Fruit fly (Drosophila melanogaster) whole organism, embryonic: ENCODE measurements around the gene klg.
A peak's percentile ranks its signal among the peaks of the same experiment; 100 is the strongest.

Experiments used
- CG10431 ChIP-seq: fragments of 200-800 bp; sonication (Bioruptor generic); optimal IDR thresholded peaks from 3 replicates; lab custom pipeline; 2018; ENCODE audit warnings: missing biosample characterization, mild to moderate bottlenecking, missing genetic modification characterization
- CG11456 ChIP-seq: fragments of 200-800 bp; sonication (Bioruptor generic); IDR thresholded peaks from 3 replicates; pipeline ENCODE4 v1.3.6; 2022; ENCODE audit warnings: missing biosample characterization, missing genetic modification characterization
- CG12744 ChIP-seq: fragments of 200-800 bp; sonication (Bioruptor generic); optimal IDR thresholded peaks from 2 replicates; lab custom pipeline; 2016; ENCODE audit warnings: missing biosample characterization, missing genetic modification characterization
- CG15269 ChIP-seq: fragments of 200-800 bp; sonication (Bioruptor generic); optimal IDR thresholded peaks from 2 replicates; lab custom pipeline; 2018; ENCODE audit warnings: missing biosample characterization, mild to moderate bottlenecking, missing genetic modification characterization, moderate library complexity
- CG15514 ChIP-seq: fragments of 200-800 bp; sonication (Bioruptor generic); optimal IDR thresholded peaks from 3 replicates; lab custom pipeline; 2017; ENCODE audit warnings: missing biosample characterization, missing genetic modification characterization, mild to moderate bottlenecking, moderate library complexity, missing genetic modification reagents
- CG15696 ChIP-seq: fragments of 200-800 bp; sonication (Bioruptor generic); optimal IDR thresholded peaks from 2 replicates; lab custom pipeline; 2019; ENCODE audit warnings: missing biosample characterization, mild to moderate bottlenecking, missing genetic modification characterization, moderate library complexity
- CG31388 ChIP-seq: fragments of 200-800 bp; sonication (Bioruptor generic); optimal IDR thresholded peaks from 2 replicates; lab custom pipeline; 2016; ENCODE audit warnings: missing biosample characterization, missing genetic modification characterization
- CG3847 ChIP-seq: fragments of 200-800 bp; sonication (Bioruptor generic); IDR thresholded peaks from 2 replicates; pipeline ENCODE4 v1.3.6; 2022; ENCODE audit warnings: missing biosample characterization, missing genetic modification characterization
- CG3995 ChIP-seq: fragments of 200-800 bp; sonication (Bioruptor generic); optimal IDR thresholded peaks from 3 replicates; lab custom pipeline; 2016; ENCODE audit warnings: missing biosample characterization, missing genetic modification characterization
- CG4617 ChIP-seq: fragments of 200-800 bp; sonication (Bioruptor generic); optimal IDR thresholded peaks from 3 replicates; lab custom pipeline; 2016; ENCODE audit warnings: missing biosample characterization, missing genetic modification characterization, borderline replicate concordance
- CG8281 ChIP-seq: fragments of 200-800 bp; sonication (Bioruptor generic); optimal IDR thresholded peaks from 2 replicates; lab custom pipeline; 2018; ENCODE audit warnings: missing biosample characterization, mild to moderate bottlenecking, missing genetic modification characterization, moderate library complexity
- CG8290 ChIP-seq, 3 experiments: fragments of 200-800 bp; sonication (Bioruptor generic); optimal IDR thresholded peaks; 2 replicates each; lab custom pipeline; 2016 to 2019; ENCODE audit warnings: missing biosample characterization in 3 of 3, missing genetic modification characterization in 3 of 3, mild to moderate bottlenecking in 2 of 3, moderate library complexity in 1 of 3
- CHES-1-like ChIP-seq: fragments of 200-800 bp; sonication (Bioruptor generic); optimal IDR thresholded peaks from 2 replicates; lab custom pipeline; 2016; ENCODE audit warnings: missing biosample characterization, missing genetic modification characterization
- Dbx ChIP-seq: fragments of 200-800 bp; sonication (Bioruptor generic); IDR thresholded peaks from 3 replicates; pipeline ENCODE4 v1.3.6; 2022; ENCODE audit warnings: missing biosample characterization, missing genetic modification characterization
- Doc3 ChIP-seq: fragments of 200-800 bp; sonication (Bioruptor generic); IDR thresholded peaks from 3 replicates; pipeline ENCODE4 v1.3.6; 2022; ENCODE audit warnings: missing biosample characterization, missing genetic modification characterization; ENCODE audit not compliant: partially characterized antibody
- Eip74EF ChIP-seq, 2 experiments: fragments of 200-800 bp in 1 of 2; fragments of >200 bp in 1 of 2; sonication (Bioruptor generic) in 1 of 2; optimal IDR thresholded peaks; 2 replicates each; lab custom pipeline; 2017 to 2019; ENCODE audit warnings: missing biosample characterization in 2 of 2, missing genetic modification characterization in 2 of 2, mild to moderate bottlenecking in 1 of 2, moderate library complexity in 1 of 2
- Hr3 ChIP-seq: fragments of 200-800 bp; sonication (Bioruptor generic); optimal IDR thresholded peaks from 3 replicates; lab custom pipeline; 2016; ENCODE audit warnings: missing biosample characterization, missing genetic modification characterization
- Jarid2 ChIP-seq: fragments of 200-800 bp; sonication (Bioruptor generic); optimal IDR thresholded peaks from 3 replicates; lab custom pipeline; 2017; ENCODE audit warnings: mild to moderate bottlenecking, missing biosample characterization, missing genetic modification reagents, missing genetic modification characterization
- MESR4 ChIP-seq: fragments of 200-800 bp; sonication (Bioruptor generic); optimal IDR thresholded peaks from 2 replicates; lab custom pipeline; 2018; ENCODE audit warnings: missing biosample characterization, mild to moderate bottlenecking, missing genetic modification characterization, moderate library complexity
- Mrtf ChIP-seq: fragments of 200-800 bp; sonication (Bioruptor generic); IDR thresholded peaks from 3 replicates; pipeline ENCODE4 v1.3.6; 2022; ENCODE audit warnings: missing biosample characterization, missing genetic modification characterization
- NFAT ChIP-seq: fragments of 200-800 bp; sonication (Bioruptor generic); IDR thresholded peaks from 2 replicates; pipeline ENCODE4 v1.3.6; 2022; ENCODE audit warnings: missing biosample characterization, missing genetic modification characterization
- Pdp1 ChIP-seq, 2 experiments: fragments of 200-800 bp; sonication (Bioruptor generic); optimal IDR thresholded peaks; 3 replicates each; lab custom pipeline; 2016; ENCODE audit warnings: missing biosample characterization in 2 of 2, missing genetic modification characterization in 2 of 2, mild to moderate bottlenecking in 1 of 2, moderate library complexity in 1 of 2
- Trl ChIP-seq, 3 experiments: fragments of >200 bp in 2 of 3; fragments of 200-800 bp in 1 of 3; sonication (Bioruptor generic) in 1 of 3; optimal IDR thresholded peaks; 2 replicates in 1 of 3; 3 replicates in 2 of 3; lab custom pipeline; 2016 to 2017; ENCODE audit warnings: missing biosample characterization in 1 of 3, missing genetic modification characterization in 1 of 3
- abd-A ChIP-seq: fragments of 200-800 bp; sonication (Bioruptor generic); optimal IDR thresholded peaks from 3 replicates; lab custom pipeline; 2019; ENCODE audit warnings: missing biosample characterization, mild to moderate bottlenecking, missing genetic modification characterization, moderate library complexity
- chm ChIP-seq: fragments of 200-800 bp; sonication (Bioruptor generic); IDR thresholded peaks from 2 replicates; pipeline ENCODE4 v1.3.6; 2022; ENCODE audit warnings: missing biosample characterization, missing genetic modification characterization
- corto ChIP-seq: fragments of 200-800 bp; sonication (Bioruptor generic); optimal IDR thresholded peaks from 2 replicates; lab custom pipeline; 2016; ENCODE audit warnings: missing biosample characterization, mild to moderate bottlenecking, missing genetic modification characterization, moderate library complexity
- cwo ChIP-seq: fragments of 200-800 bp; sonication (Bioruptor generic); optimal IDR thresholded peaks from 3 replicates; lab custom pipeline; 2017; ENCODE audit warnings: missing biosample characterization, missing genetic modification characterization, mild to moderate bottlenecking, moderate library complexity, missing genetic modification reagents
- da ChIP-seq: fragments of 200-800 bp; sonication (Bioruptor generic); optimal IDR thresholded peaks from 2 replicates; lab custom pipeline; 2016; ENCODE audit warnings: missing biosample characterization, missing genetic modification characterization
- dmrt11E ChIP-seq: fragments of 200-800 bp; sonication (Bioruptor generic); optimal IDR thresholded peaks from 3 replicates; lab custom pipeline; 2018; ENCODE audit warnings: missing biosample characterization, mild to moderate bottlenecking, missing genetic modification characterization, moderate library complexity
- en ChIP-seq: fragments of 200-800 bp; sonication (Bioruptor generic); optimal IDR thresholded peaks from 2 replicates; lab custom pipeline; 2016; ENCODE audit warnings: missing biosample characterization, missing genetic modification characterization
- exex ChIP-seq: fragments of 200-800 bp; sonication (Bioruptor generic); optimal IDR thresholded peaks from 4 replicates; lab custom pipeline; 2018; ENCODE audit warnings: missing biosample characterization, mild to moderate bottlenecking, missing genetic modification characterization, moderate library complexity
- fd102C ChIP-seq: fragments of 200-800 bp; sonication (Bioruptor generic); optimal IDR thresholded peaks from 2 replicates; lab custom pipeline; 2018; ENCODE audit warnings: missing biosample characterization, mild to moderate bottlenecking, missing genetic modification characterization, moderate library complexity
- fd96Cb ChIP-seq: fragments of 200-800 bp; sonication (Bioruptor generic); optimal IDR thresholded peaks from 2 replicates; lab custom pipeline; 2018; ENCODE audit warnings: missing biosample characterization, mild to moderate bottlenecking, missing genetic modification characterization, moderate library complexity
- h ChIP-seq: fragments of >200 bp; optimal IDR thresholded peaks from 2 replicates; lab custom pipeline; 2017
- hb ChIP-seq: fragments of 200-800 bp; sonication (Bioruptor generic); IDR thresholded peaks from 3 replicates; pipeline ENCODE4 v1.3.6; 2022; ENCODE audit warnings: missing biosample characterization, missing genetic modification characterization; ENCODE audit not compliant: partially characterized antibody
- kah ChIP-seq: fragments of 200-800 bp; sonication (Bioruptor generic); optimal IDR thresholded peaks from 2 replicates; lab custom pipeline; 2018; ENCODE audit warnings: missing biosample characterization, mild to moderate bottlenecking, missing genetic modification characterization
- kni ChIP-seq: fragments of 200-800 bp; sonication (Bioruptor generic); optimal IDR thresholded peaks from 3 replicates; lab custom pipeline; 2017; ENCODE audit warnings: mild to moderate bottlenecking, missing biosample characterization, missing genetic modification reagents, missing genetic modification characterization
- lola ChIP-seq, 3 experiments: fragments of >200 bp in 2 of 3; fragments of 200-800 bp in 1 of 3; sonication (Bioruptor generic) in 1 of 3; optimal IDR thresholded peaks; 2 replicates each; lab custom pipeline; 2017 to 2019; ENCODE audit warnings: missing biosample characterization in 3 of 3, missing genetic modification characterization in 3 of 3, mild to moderate bottlenecking in 1 of 3, moderate library complexity in 1 of 3
- pfk ChIP-seq: fragments of 200-800 bp; sonication (Bioruptor generic); optimal IDR thresholded peaks from 2 replicates; lab custom pipeline; 2018; ENCODE audit warnings: missing biosample characterization, mild to moderate bottlenecking, missing genetic modification characterization, moderate library complexity
- pnt ChIP-seq: fragments of 200-800 bp; sonication (Bioruptor generic); optimal IDR thresholded peaks from 3 replicates; lab custom pipeline; 2016; ENCODE audit warnings: missing biosample characterization, missing genetic modification characterization
- scrt ChIP-seq: fragments of 200-800 bp; sonication (Bioruptor generic); optimal IDR thresholded peaks from 2 replicates; lab custom pipeline; 2018; ENCODE audit warnings: missing biosample characterization, mild to moderate bottlenecking, missing genetic modification characterization, moderate library complexity
- sens-2 ChIP-seq: fragments of 200-800 bp; sonication (Bioruptor generic); IDR thresholded peaks from 2 replicates; pipeline ENCODE4 v1.3.6; 2022; ENCODE audit warnings: missing biosample characterization, missing genetic modification characterization
- slou ChIP-seq: fragments of 200-800 bp; sonication (Bioruptor generic); optimal IDR thresholded peaks from 3 replicates; lab custom pipeline; 2016; ENCODE audit warnings: missing biosample characterization, missing genetic modification characterization
- sqz ChIP-seq: fragments of 200-800 bp; sonication (Bioruptor generic); optimal IDR thresholded peaks from 3 replicates; lab custom pipeline; 2018; ENCODE audit warnings: missing biosample characterization, mild to moderate bottlenecking, missing genetic modification characterization
- wek ChIP-seq: fragments of 200-800 bp; sonication (Bioruptor generic); optimal IDR thresholded peaks from 3 replicates; lab custom pipeline; 2018; ENCODE audit warnings: missing biosample characterization, mild to moderate bottlenecking, missing genetic modification characterization, moderate library complexity
- z ChIP-seq: fragments of 200-800 bp; sonication (Bioruptor generic); IDR thresholded peaks from 3 replicates; pipeline ENCODE4 v1.3.6; 2022; ENCODE audit warnings: missing biosample characterization, missing genetic modification characterization

Gene klg

dm6 chr3R:22988995-22989394 is 89.9 kb downstream of the klg start, which contains the start of gene Or94b:
Gene Or94b (plus strand): TSS chr3R:22989295.
- TF ChIP-seq Jarid2 (GFP tag; lab: Kevin White, UChicago) (no peak), fd96Cb (tag; lab: Kevin White, UChicago) (no peak), CG11456 (no peak), Eip74EF (GFP tag; optimal IDR thresholded peaks at IDR 0.05; lab: Kevin White, UChicago) (no peak), CG4617 (GFP tag; lab: Kevin White, UChicago) (no peak), fd102C (no peak), abd-A (tag; lab: Kevin White, UChicago) (no peak), h (lab: Kevin White, UChicago) (no peak), CG15269 (tag; lab: Kevin White, UChicago) (no peak), NFAT (GFP tag; lab: Robert Waterston, UW) (no peak), kah (GFP tag; lab: Kevin White, UChicago) (no peak), en (GFP tag; lab: Kevin White, UChicago) (no peak), sqz (GFP tag; lab: Kevin White, UChicago) (no peak)

- no peak for TF ChIP-seq hb (GFP tag; lab: Robert Waterston, UW)
- TF ChIP-seq CHES-1-like (GFP tag; lab: Kevin White, UChicago), result no peak
- TF ChIP-seq CG8290 (GFP tag; optimal IDR thresholded peaks at IDR 0.05; lab: Kevin White, UChicago), result no peak
- TF ChIP-seq CG8290 (tag; optimal IDR thresholded peaks at IDR 0.05; lab: Kevin White, UChicago), result no peak
- TF ChIP-seq wek (GFP tag; lab: Kevin White, UChicago), result no peak
- TF ChIP-seq sens-2 (GFP tag; lab: Robert Waterston, UW), result no peak
- no peak for TF ChIP-seq CG3847 (GFP tag; lab: Robert Waterston, UW)
- peak; percentile 87 for TF ChIP-seq z (GFP tag; lab: Robert Waterston, UW)
- TF ChIP-seq scrt, result no peak
- TF ChIP-seq CG31388 (GFP tag; lab: Kevin White, UChicago), result no peak
- no peak for TF ChIP-seq Hr3
- TF ChIP-seq pnt (GFP tag; lab: Kevin White, UChicago), result no peak
- TF ChIP-seq CG12744 (GFP tag; lab: Kevin White, UChicago), result no peak
- no peak for TF ChIP-seq Mrtf (GFP tag; lab: Robert Waterston, UW)
- no peak for TF ChIP-seq CG15514 (GFP tag; lab: Kevin White, UChicago)
- TF ChIP-seq chm (GFP tag; lab: Robert Waterston, UW), result no peak
- no peak for TF ChIP-seq Dbx (GFP tag; lab: Robert Waterston, UW)
- no peak for TF ChIP-seq MESR4 (GFP tag; lab: Kevin White, UChicago)
- no peak for TF ChIP-seq lola (GFP tag; optimal IDR thresholded peaks at IDR 0.05; lab: Kevin White, UChicago)
- no peak for TF ChIP-seq kni
- no peak for TF ChIP-seq dmrt11E
- TF ChIP-seq exex (tag; lab: Kevin White, UChicago), result peak; percentile 87
- TF ChIP-seq CG10431, result no peak
- TF ChIP-seq pfk (GFP tag; lab: Kevin White, UChicago), result peak; percentile 66
- TF ChIP-seq slou (GFP tag; lab: Kevin White, UChicago), result no peak
- no peak for TF ChIP-seq corto
- TF ChIP-seq cwo, result no peak
- no peak for TF ChIP-seq da
- no peak for TF ChIP-seq CG8281 (tag; lab: Kevin White, UChicago)
- no peak for TF ChIP-seq Doc3
- no peak for TF ChIP-seq CG3995 (GFP tag; lab: Kevin White, UChicago)
- peak in 1 of 2 experiments; percentile 72 for TF ChIP-seq Trl (optimal IDR thresholded peaks at IDR 0.05; lab: Kevin White, UChicago)
- no peak for TF ChIP-seq Trl (GFP tag; optimal IDR thresholded peaks at IDR 0.05; lab: Kevin White, UChicago)
- peak in 1 of 2 experiments; percentile 72 for TF ChIP-seq Pdp1 (GFP tag; optimal IDR thresholded peaks at IDR 0.05; lab: Kevin White, UChicago)
- no peak for TF ChIP-seq CG15696 (tag; lab: Kevin White, UChicago)
These were observed 99.0 kb downstream of the klg start, which contains the start of gene Nha2 for dm6 chr3R:22997912-22998622. Gene Nha2 (minus strand): TSS chr3R:22998528.
